Worm (Caenorhabditis elegans) whole organism, young adult: ENCODE measurements around the gene npr-29.

Source experiments
- B0336.3 ChIP-seq: fragments of 200-800 bp; sonication (Bioruptor generic); IDR thresholded peaks from 2 replicates; pipeline ENCODE4 v1.3.6; 2022; ENCODE audit warnings: missing genetic modification characterization, missing compliant biosample characterization
- C17E4.6 ChIP-seq: fragments of 200-800 bp; sonication (Bioruptor generic); IDR thresholded peaks from 2 replicates; pipeline ENCODE4 v1.3.6; 2022; ENCODE audit warnings: missing genetic modification reagents, missing genetic modification characterization, missing compliant biosample characterization
- F39B2.1 ChIP-seq: fragments of 200-800 bp; sonication (Bioruptor generic); IDR thresholded peaks from 2 replicates; pipeline ENCODE4 v1.3.6; 2022; ENCODE audit warnings: missing genetic modification reagents, missing genetic modification characterization, missing compliant biosample characterization
- K11D2.4 ChIP-seq: fragments of 200-800 bp; sonication (Bioruptor generic); IDR thresholded peaks from 2 replicates; pipeline ENCODE4 v1.3.6; 2022; ENCODE audit warnings: missing genetic modification reagents, missing genetic modification characterization, missing compliant biosample characterization
- Y53F4B.3 ChIP-seq: fragments of 200-800 bp; sonication (Bioruptor generic); IDR thresholded peaks from 2 replicates; pipeline ENCODE4 v1.3.6; 2022; ENCODE audit warnings: missing genetic modification reagents, missing genetic modification characterization, missing compliant biosample characterization
- Y79H2A.3 ChIP-seq: fragments of 200-800 bp; sonication (Bioruptor generic); conservative IDR thresholded peaks from 2 replicates; pipeline ENCODE4 v1.3.6; 2022; ENCODE audit warnings: missing genetic modification reagents, missing genetic modification characterization, missing compliant biosample characterization
- ZK185.1 ChIP-seq: sonication (generic microtip); optimal IDR thresholded peaks from 2 replicates; lab custom pipeline; 2016; ENCODE audit warnings: mild to moderate bottlenecking, missing genetic modification characterization, missing compliant biosample characterization; ENCODE audit not compliant: poor library complexity, severe bottlenecking
- ama-1 ChIP-seq, 3 experiments: fragments of 150-350 bp in 1 of 3; sonication (generic microtip) in 2 of 3; optimal IDR thresholded peaks; 2 replicates each; lab custom pipeline; 2014 to 2018; ENCODE audit warnings: missing biosample characterization in 2 of 3, missing genetic modification characterization in 2 of 3, missing genetic modification reagents in 2 of 3
- ceh-40 ChIP-seq: fragments of 200-800 bp; sonication (Bioruptor generic); IDR thresholded peaks from 2 replicates; pipeline ENCODE4 v1.3.6; 2022; ENCODE audit warnings: missing genetic modification characterization, missing compliant biosample characterization
- dpff-1 ChIP-seq: sonication (generic microtip); optimal IDR thresholded peaks from 2 replicates; lab custom pipeline; 2017; ENCODE audit warnings: mild to moderate bottlenecking, missing genetic modification characterization, missing compliant biosample characterization
- egrh-3 ChIP-seq: fragments of 200-800 bp; sonication (Bioruptor generic); IDR thresholded peaks from 2 replicates; pipeline ENCODE4 v1.3.6; 2022; ENCODE audit warnings: missing genetic modification reagents, missing genetic modification characterization, missing compliant biosample characterization
- ekl-4 ChIP-seq: fragments of 200-800 bp; sonication (Bioruptor generic); IDR thresholded peaks from 2 replicates; pipeline ENCODE4 v1.3.6; 2022; ENCODE audit warnings: missing genetic modification reagents, missing genetic modification characterization, missing compliant biosample characterization
- ets-4 ChIP-seq: fragments of 200-800 bp; sonication (Bioruptor generic); optimal IDR thresholded peaks from 2 replicates; lab custom pipeline; 2018; ENCODE audit warnings: mild to moderate bottlenecking, missing genetic modification characterization, missing compliant biosample characterization
- hlh-26 ChIP-seq: fragments of 200-800 bp; sonication (Bioruptor generic); conservative IDR thresholded peaks from 2 replicates; pipeline ENCODE4 v1.3.6; 2022; ENCODE audit warnings: missing genetic modification reagents, missing genetic modification characterization, missing compliant biosample characterization
- hmg-1.2 ChIP-seq: fragments of 200-800 bp; sonication (Bioruptor generic); IDR thresholded peaks from 2 replicates; pipeline ENCODE4 v1.3.6; 2022; ENCODE audit warnings: missing genetic modification reagents, missing genetic modification characterization, missing compliant biosample characterization
- hrde-1 ChIP-seq: sonication (generic microtip); optimal IDR thresholded peaks from 2 replicates; lab custom pipeline; 2016; ENCODE audit warnings: missing genetic modification characterization, mild to moderate bottlenecking, missing compliant biosample characterization, moderate library complexity, missing genotype, missing genetic modification reagents, borderline replicate concordance
- let-526 ChIP-seq: fragments of 200-800 bp; sonication (Bioruptor generic); IDR thresholded peaks from 2 replicates; pipeline ENCODE4 v1.3.6; 2022; ENCODE audit warnings: missing genetic modification reagents, missing genetic modification characterization, missing compliant biosample characterization
- madf-10 ChIP-seq: sonication (generic microtip); optimal IDR thresholded peaks from 2 replicates; lab custom pipeline; 2016; ENCODE audit warnings: mild to moderate bottlenecking, missing genetic modification characterization, missing compliant biosample characterization
- madf-3 ChIP-seq: fragments of 200-800 bp; sonication (Bioruptor generic); IDR thresholded peaks from 2 replicates; pipeline ENCODE4 v1.3.6; 2022; ENCODE audit warnings: missing genetic modification reagents, missing genetic modification characterization, missing compliant biosample characterization
- madf-8 ChIP-seq: fragments of 200-800 bp; sonication (Bioruptor generic); conservative IDR thresholded peaks from 2 replicates; pipeline ENCODE4 v1.3.6; 2022; ENCODE audit warnings: missing genetic modification reagents, missing genetic modification characterization, missing compliant biosample characterization
- mcd-1 ChIP-seq: fragments of 200-800 bp; sonication (Bioruptor generic); IDR thresholded peaks from 2 replicates; pipeline ENCODE4 v1.3.6; 2022; ENCODE audit warnings: missing genetic modification reagents, missing genetic modification characterization, missing compliant biosample characterization
- mxl-1 ChIP-seq: sonication (generic microtip); optimal IDR thresholded peaks from 2 replicates; lab custom pipeline; 2016; ENCODE audit warnings: missing genetic modification characterization, missing compliant biosample characterization
- nfya-2 ChIP-seq: fragments of 200-800 bp; sonication (Bioruptor generic); IDR thresholded peaks from 2 replicates; pipeline ENCODE4 v1.3.6; 2022; ENCODE audit warnings: missing genetic modification reagents, missing genetic modification characterization, missing compliant biosample characterization
- nfyb-1 ChIP-seq: fragments of 200-800 bp; sonication (Bioruptor generic); IDR thresholded peaks from 2 replicates; pipeline ENCODE4 v1.3.6; 2022; ENCODE audit warnings: missing genetic modification reagents, missing genetic modification characterization, missing compliant biosample characterization
- nhr-80 ChIP-seq: sonication (generic microtip); optimal IDR thresholded peaks from 2 replicates; lab custom pipeline; 2016; ENCODE audit warnings: missing genetic modification characterization, missing compliant biosample characterization
- nhr-90 ChIP-seq: sonication (generic microtip); optimal IDR thresholded peaks from 2 replicates; lab custom pipeline; 2016; ENCODE audit warnings: missing genotype, mild to moderate bottlenecking, missing genetic modification characterization, missing compliant biosample characterization
- pha-4 ChIP-seq: fragments of 150-350 bp; sonication (generic microtip); optimal IDR thresholded peaks from 2 replicates; lab custom pipeline; 2014; ENCODE audit warnings: missing biosample characterization, missing genetic modification reagents, missing genetic modification characterization
- rec-8 ChIP-seq, 2 experiments: sonication (generic microtip); optimal IDR thresholded peaks; 2 replicates each; lab custom pipeline; 2016; ENCODE audit warnings: mild to moderate bottlenecking in 2 of 2, missing genetic modification characterization in 2 of 2, missing genetic modification reagents in 2 of 2, missing genotype in 2 of 2, missing biosample characterization in 1 of 2, missing compliant biosample characterization in 1 of 2, moderate library complexity in 1 of 2
- snpc-3.4 ChIP-seq: sonication (generic microtip); optimal IDR thresholded peaks from 2 replicates; lab custom pipeline; 2017; ENCODE audit warnings: missing genetic modification characterization, mild to moderate bottlenecking, missing compliant biosample characterization, antibody characterized with exemption, moderate library complexity, missing genotype, missing genetic modification reagents
- tbp1 ChIP-seq: fragments of 200-800 bp; sonication (Bioruptor generic); optimal IDR thresholded peaks from 2 replicates; lab custom pipeline; 2018; ENCODE audit warnings: mild to moderate bottlenecking, missing genetic modification characterization, missing compliant biosample characterization
- tbx-9 ChIP-seq: sonication (generic microtip); optimal IDR thresholded peaks from 2 replicates; lab custom pipeline; 2016; ENCODE audit warnings: borderline replicate concordance, missing genetic modification characterization, inconsistent platforms, missing compliant biosample characterization
- unc-130 ChIP-seq: sonication (generic microtip); optimal IDR thresholded peaks from 2 replicates; lab custom pipeline; 2016; ENCODE audit warnings: missing genetic modification reagents, missing genetic modification characterization, missing compliant biosample characterization
- ztf-18 ChIP-seq: sonication (generic microtip); optimal IDR thresholded peaks from 2 replicates; lab custom pipeline; 2016; ENCODE audit warnings: missing genotype, mild to moderate bottlenecking, missing genetic modification characterization, missing compliant biosample characterization
- ztf-22 ChIP-seq: fragments of 200-800 bp; sonication (Bioruptor generic); optimal IDR thresholded peaks from 2 replicates; lab custom pipeline; 2018; ENCODE audit warnings: mild to moderate bottlenecking, missing genetic modification characterization, moderate library complexity, missing compliant biosample characterization
- ztf-3 ChIP-seq: fragments of 200-800 bp; sonication (Bioruptor generic); optimal IDR thresholded peaks from 2 replicates; lab custom pipeline; 2018; ENCODE audit warnings: mild to moderate bottlenecking, missing genetic modification characterization, missing compliant biosample characterization
- ztf-6 ChIP-seq: fragments of 200-800 bp; sonication (Bioruptor generic); IDR thresholded peaks from 2 replicates; pipeline ENCODE4 v1.3.6; 2022; ENCODE audit warnings: missing genetic modification reagents, missing genetic modification characterization, missing compliant biosample characterization

npr-29 gene

ce11 chrIII:9177874-9178273 is 37.4 kb downstream of the npr-29 start (continued):
- TF ChIP-seq egrh-3 (GFP tag; lab: Robert Waterston, UW) = no peak
- TF ChIP-seq, all 124 proteins: peak for 0

ce11 chrIII:9176008-9176407 is 39.3 kb downstream of the npr-29 start:
- TF ChIP-seq hmg-1.2 (GFP tag; lab: Robert Waterston, UW) (peak; percentile 77; the same call in 1 of the 2 replicates), ztf-6 (GFP tag; lab: Robert Waterston, UW) (no peak), nhr-90 (tag; lab: Kevin White, UChicago) (no peak), C17E4.6 (GFP tag; lab: Robert Waterston, UW) (no peak), nfyb-1 (no peak), hlh-26 (GFP tag; lab: Robert Waterston, UW) (no peak), ztf-3 (no peak), mcd-1 (GFP tag; lab: Robert Waterston, UW) (no peak), dpff-1 (tag; lab: Kevin White, UChicago) (no peak), nhr-80 (tag; lab: Kevin White, UChicago) (peak; percentile 47), ztf-18 (tag; lab: Kevin White, UChicago) (no peak), tbp1 (GFP tag; lab: Kevin White, UChicago) (no peak)

- TF ChIP-seq ets-4 (GFP tag; lab: Kevin White, UChicago) (no peak), hrde-1 (tag; lab: Kevin White, UChicago) (no peak), snpc-3.4 (tag; lab: Kevin White, UChicago) (no peak), K11D2.4 (no peak)
- TF ChIP-seq, all 124 proteins: peak for 0
Observed at ce11 chrIII:9173239-9173638, 42.0 kb downstream of the npr-29 start.

- TF ChIP-seq madf-10 (no peak), madf-8 (no peak), Y53F4B.3 (GFP tag; lab: Robert Waterston, UW) (no peak), mxl-1 (tag; lab: Kevin White, UChicago) (no peak), unc-130 (GFP tag; lab: Kevin White, UChicago) (no peak), nfya-2 (no peak), let-526 (no peak), ztf-3 (no peak), tbp1 (GFP tag; lab: Kevin White, UChicago) (no peak), pha-4 (tag; lab: Kevin White, UChicago) (no peak), dpff-1 (tag; lab: Kevin White, UChicago) (no peak), F39B2.1 (GFP tag; lab: Robert Waterston, UW) (no peak), tbx-9 (tag; lab: Kevin White, UChicago) (no peak)
Observed at ce11 chrIII:9172702-9173101, 42.6 kb downstream of the npr-29 start, which contains the start of gene ina-1. TSS of gene ina-1 (minus strand) at chrIII:9172802.

- TF ChIP-seq ceh-40 (GFP tag; lab: Robert Waterston, UW) = no peak
- no peak for TF ChIP-seq ekl-4 (GFP tag; lab: Robert Waterston, UW)
- TF ChIP-seq dpff-1 (tag; lab: Kevin White, UChicago) = no peak
- no peak for TF ChIP-seq B0336.3 (GFP tag; lab: Robert Waterston, UW)
- TF ChIP-seq rec-8 (tag; optimal IDR thresholded peaks at IDR 0.05; lab: Kevin White, UChicago) = no peak
- TF ChIP-seq ama-1 (optimal IDR thresholded peaks at IDR 0.05; lab: Kevin White, UChicago) = no peak
- TF ChIP-seq ama-1 (GFP tag; optimal IDR thresholded peaks at IDR 0.05; lab: Kevin White, UChicago) = no peak
- no peak for TF ChIP-seq ztf-22 (GFP tag; lab: Kevin White, UChicago)
- no peak for TF ChIP-seq ztf-6 (GFP tag; lab: Robert Waterston, UW)
- TF ChIP-seq Y79H2A.3 (GFP tag; lab: Robert Waterston, UW) = no peak
- TF ChIP-seq ZK185.1 (tag; lab: Kevin White, UChicago) = no peak
- TF ChIP-seq madf-3 = no peak
Observed at ce11 chrIII:9162634-9163118, 52.6 kb downstream of the npr-29 start, which contains the start of gene dgk-3. TSS of gene dgk-3 (plus strand) at chrIII:9163068.
